Worm (Caenorhabditis elegans) whole organism, L4/young adult: Measurements from ENCODE around the gene F59A6.12.

Experiments used
- W03F9.2 ChIP-seq: fragments of 150-350 bp; optimal IDR thresholded peaks from 2 replicates; lab custom pipeline; 2014; ENCODE audit warnings: missing biosample characterization, missing genetic modification characterization
- dao-5 ChIP-seq: sonication (generic microtip); optimal IDR thresholded peaks from 2 replicates; lab custom pipeline; 2016; ENCODE audit warnings: missing genotype, missing genetic modification characterization, moderate library complexity, missing compliant biosample characterization
- him-1 ChIP-seq: sonication (generic microtip); optimal IDR thresholded peaks from 2 replicates; lab custom pipeline; 2016; ENCODE audit warnings: missing genotype, missing genetic modification reagents, missing genetic modification characterization, missing compliant biosample characterization

- no peak for TF ChIP-seq dao-5
- no peak for TF ChIP-seq W03F9.2 (tag; lab: Kevin White, UChicago)
- TF ChIP-seq him-1, result no peak
Measured at ce11 chrII:4985961-4986503, 25.8 kb downstream of the F59A6.12 start.
